Worm (Caenorhabditis elegans) whole organism, L4/young adult: ENCODE measurements around the gene srw-26.
"Not testable (repeated sequence)": the region's sequence is repeated elsewhere in the genome, so short reads cannot be mapped to it uniquely, and the experiment has no call there.

ENCODE experiments used
- W03F9.2 ChIP-seq: fragments of 150-350 bp; optimal IDR thresholded peaks from 2 replicates; lab custom pipeline; 2014; ENCODE audit warnings: missing biosample characterization, missing genetic modification characterization
- dao-5 ChIP-seq: sonication (generic microtip); optimal IDR thresholded peaks from 2 replicates; lab custom pipeline; 2016; ENCODE audit warnings: missing genotype, missing genetic modification characterization, moderate library complexity, missing compliant biosample characterization
- him-1 ChIP-seq: sonication (generic microtip); optimal IDR thresholded peaks from 2 replicates; lab custom pipeline; 2016; ENCODE audit warnings: missing genotype, missing genetic modification reagents, missing genetic modification characterization, missing compliant biosample characterization

Gene srw-26

DNA sequence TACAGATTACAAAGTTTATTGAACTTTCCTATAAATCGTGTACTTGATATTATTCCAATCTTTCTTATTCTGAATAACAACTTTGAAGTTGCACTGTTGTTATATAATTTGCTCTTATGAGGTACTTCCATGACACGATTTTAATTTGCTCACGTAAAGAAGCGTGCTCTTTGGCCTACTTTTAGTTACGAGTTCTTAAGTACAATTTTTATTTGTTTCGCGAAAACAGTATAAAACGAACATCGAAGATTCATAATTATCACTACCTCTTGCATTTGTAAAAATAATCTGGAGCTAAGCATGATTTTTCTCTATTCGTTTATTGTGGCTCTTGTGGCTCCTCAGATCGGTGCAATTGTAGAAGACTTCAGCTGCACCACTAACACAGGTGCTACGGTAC, 18.6 kb downstream of the srw-26 start, which contains the start of gene F35E8.7:
Gene F35E8.7 (plus strand): TSS at position 301 of the 400 bp plus-strand sequence.
- TF ChIP-seq W03F9.2 (tag; lab: Kevin White, UChicago), result no peak
- TF ChIP-seq him-1 (tag; lab: Kevin White, UChicago), result no peak
- TF ChIP-seq dao-5 (tag; lab: Kevin White, UChicago), result no peak

DNA sequence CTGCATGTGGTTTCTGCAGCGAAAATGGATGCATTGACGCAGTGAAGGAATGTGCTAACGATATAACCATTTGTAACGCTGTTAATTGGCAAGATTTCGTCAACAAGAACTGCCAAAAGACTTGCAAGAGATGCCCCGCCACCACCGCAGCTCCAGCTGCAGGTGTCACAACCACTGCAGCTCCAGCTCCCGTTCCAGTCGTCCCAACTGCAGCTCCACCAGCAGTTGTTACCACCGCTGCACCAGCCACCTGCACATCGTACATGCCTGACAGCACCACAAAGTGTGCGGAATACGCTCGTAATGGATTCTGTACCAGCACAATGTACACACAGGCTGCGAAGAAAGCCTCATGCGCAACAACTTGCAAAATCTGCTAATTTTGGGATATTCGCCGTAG, 19.6 kb downstream of the srw-26 start:
- TF ChIP-seq him-1 (tag; lab: Kevin White, UChicago) (no peak), W03F9.2 (tag; lab: Kevin White, UChicago) (no peak), dao-5 (tag; lab: Kevin White, UChicago) (no peak)

DNA sequence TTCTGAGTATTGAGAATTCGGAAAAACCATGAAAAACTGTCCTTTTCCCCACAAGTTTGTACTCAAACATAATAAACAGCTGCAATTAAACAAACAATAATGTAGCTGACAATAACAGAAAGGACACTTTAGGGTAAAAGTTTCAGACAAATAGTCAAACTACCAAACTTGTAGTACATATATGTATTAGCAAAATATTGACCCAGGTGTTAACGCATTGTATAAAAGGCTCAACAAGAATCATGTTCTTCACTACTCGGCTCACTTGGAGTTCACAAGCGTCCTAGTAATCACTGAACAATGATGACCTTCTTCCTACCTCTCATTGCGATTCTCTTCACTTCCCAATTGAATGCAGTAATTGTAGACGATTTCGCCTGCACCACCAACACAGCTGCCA, 20.4 kb downstream of the srw-26 start, which contains the start of gene F35E8.6:
Gene F35E8.6 (plus strand): TSS at position 301 of the 400 bp plus-strand sequence.
- TF ChIP-seq dao-5 (tag; lab: Kevin White, UChicago) (no peak), W03F9.2 (tag; lab: Kevin White, UChicago) (no peak), him-1 (tag; lab: Kevin White, UChicago) (no peak)

DNA sequence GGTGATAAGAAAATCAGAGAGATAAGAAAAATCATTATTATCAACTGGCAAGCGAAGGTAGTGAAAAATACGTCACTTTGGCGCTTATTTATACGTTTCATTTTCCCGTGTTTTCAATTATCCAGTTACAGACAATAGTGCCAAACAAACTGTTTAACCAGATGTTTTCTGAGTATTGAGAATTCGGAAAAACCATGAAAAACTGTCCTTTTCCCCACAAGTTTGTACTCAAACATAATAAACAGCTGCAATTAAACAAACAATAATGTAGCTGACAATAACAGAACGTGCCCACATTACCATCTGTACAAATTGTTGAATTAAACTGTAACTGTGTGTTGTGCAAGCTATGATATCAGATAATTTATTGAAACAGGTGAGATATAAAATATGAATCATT, 26.8 kb downstream of the srw-26 start, which contains the start of the genes F35E8.1 and F35E8.2:
Gene F35E8.1 (minus strand): TSS at position 101 of the 400 bp plus-strand sequence.
Gene F35E8.2 (plus strand): TSS at position 132 of the 400 bp plus-strand sequence.
- TF ChIP-seq W03F9.2, him-1, dao-5 (tag; lab: Kevin White, UChicago): not testable (repeated sequence)

DNA sequence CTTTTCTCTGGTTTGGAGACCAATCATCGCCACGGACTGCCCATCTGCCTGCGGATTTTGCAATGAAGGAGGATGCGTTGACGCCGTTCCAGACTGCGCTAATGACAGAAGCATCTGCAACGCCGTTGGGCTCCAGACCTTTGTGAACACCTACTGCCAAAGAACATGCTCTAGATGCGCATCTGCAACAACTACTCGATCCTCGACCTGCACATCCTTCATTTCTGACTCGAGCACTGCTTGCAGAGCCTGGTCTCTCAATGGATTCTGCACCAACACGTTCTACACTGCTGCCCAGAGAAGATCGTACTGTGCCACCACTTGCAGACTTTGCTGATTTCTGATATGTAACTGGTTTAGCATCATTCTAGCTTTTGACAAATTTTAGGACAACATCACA, 31.7 kb downstream of the srw-26 start:
- no peak for TF ChIP-seq dao-5 (tag; lab: Kevin White, UChicago)
- no peak for TF ChIP-seq him-1 (tag; lab: Kevin White, UChicago)
- no peak for TF ChIP-seq W03F9.2 (tag; lab: Kevin White, UChicago)

DNA sequence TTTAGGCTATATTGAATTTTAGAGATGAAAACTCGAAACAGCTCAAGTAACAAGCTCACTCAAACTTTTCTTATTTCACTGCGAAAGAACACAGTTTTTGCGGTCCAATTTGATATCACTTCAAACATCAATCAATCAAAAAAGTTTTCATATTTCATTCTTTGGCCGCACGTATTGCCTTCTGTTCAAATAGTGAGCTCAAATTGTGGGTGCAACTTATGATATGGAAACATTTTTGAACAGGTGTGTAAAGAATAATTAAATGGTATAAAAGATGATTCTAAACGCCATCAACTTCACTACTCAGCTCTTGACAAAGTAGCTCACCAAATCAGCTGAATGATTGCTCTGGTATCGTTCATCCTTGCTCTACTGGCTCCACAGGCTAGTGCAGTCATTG, 32.6 kb downstream of the srw-26 start, which contains the start of gene T06C12.14:
Gene T06C12.14 (plus strand): TSS at position 301 of the 400 bp plus-strand sequence.
- TF ChIP-seq W03F9.2 (tag; lab: Kevin White, UChicago) (no peak), dao-5 (tag; lab: Kevin White, UChicago) (no peak), him-1 (tag; lab: Kevin White, UChicago) (no peak)

DNA sequence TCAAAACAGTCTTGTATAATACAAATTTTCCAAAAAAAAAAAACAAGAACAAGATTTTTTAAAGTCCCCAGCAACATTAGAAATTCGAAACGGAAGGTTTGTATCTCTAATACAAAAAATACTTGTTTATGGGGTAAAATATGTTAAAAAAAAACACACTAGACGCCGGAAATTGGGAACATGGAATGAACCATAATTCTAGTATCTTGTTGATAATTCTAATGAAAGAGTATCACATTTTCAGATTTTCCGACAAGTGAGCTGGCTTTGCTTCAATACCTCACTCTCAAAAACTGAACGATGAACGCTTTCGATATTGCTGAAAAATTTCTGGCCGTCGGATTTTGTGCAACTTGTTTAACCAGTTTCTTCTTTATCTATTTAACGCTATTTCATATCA, 34.6 kb downstream of the srw-26 start, which contains the start of gene str-60:
Gene str-60 (plus strand): TSS at position 301 of the 400 bp plus-strand sequence.
- TF ChIP-seq dao-5 (tag; lab: Kevin White, UChicago) (no peak), W03F9.2 (tag; lab: Kevin White, UChicago) (no peak), him-1 (tag; lab: Kevin White, UChicago) (no peak)

DNA sequence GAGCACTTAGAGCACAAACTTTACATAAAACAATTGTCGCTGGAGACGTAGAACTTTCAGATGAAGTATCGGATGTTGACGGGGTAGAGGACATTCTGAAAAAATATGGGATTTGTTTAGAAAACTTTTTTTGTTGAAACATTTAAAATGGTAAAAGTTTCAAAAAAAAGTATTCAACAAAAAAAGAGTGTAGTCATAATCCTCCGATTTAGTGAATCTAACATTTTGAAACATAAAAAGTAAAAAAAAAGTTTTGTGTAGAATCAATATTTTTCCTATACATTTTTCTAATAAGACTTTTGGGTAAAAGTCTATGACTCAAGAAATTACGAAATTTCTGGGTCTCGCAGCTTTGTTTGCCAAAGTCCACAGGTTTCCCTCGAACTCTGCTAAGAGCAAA, 35.6 kb downstream of the srw-26 start, which contains the start of gene nhr-213:
Gene nhr-213 (minus strand): TSS at position 101 of the 400 bp plus-strand sequence.
- TF ChIP-seq dao-5 (tag; lab: Kevin White, UChicago) (no peak), him-1 (tag; lab: Kevin White, UChicago) (no peak), W03F9.2 (tag; lab: Kevin White, UChicago) (no peak)

DNA sequence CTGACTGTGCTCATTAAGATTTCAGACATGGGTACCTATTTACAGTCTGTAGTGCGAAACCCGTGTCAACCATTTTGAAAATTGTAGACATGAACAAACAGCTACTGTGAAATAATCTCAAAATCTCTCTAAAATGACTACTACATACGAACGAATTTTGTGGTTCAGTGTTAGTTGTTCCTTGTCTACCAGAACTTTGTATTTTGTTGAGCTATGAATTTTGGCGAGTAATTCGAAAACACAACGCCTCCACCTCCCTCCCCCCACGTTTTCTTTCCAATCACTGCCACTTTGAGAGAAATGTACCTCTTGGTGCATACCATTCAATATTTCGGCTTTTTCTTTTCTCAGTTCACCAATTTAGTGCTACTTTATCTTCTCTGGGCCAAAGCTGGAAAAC, 39.6 kb downstream of the srw-26 start, which contains the start of gene T06C12.11:
Gene T06C12.11 (plus strand): TSS at position 301 of the 400 bp plus-strand sequence.
- TF ChIP-seq W03F9.2 (tag; lab: Kevin White, UChicago), result no peak
- TF ChIP-seq him-1 (tag; lab: Kevin White, UChicago), result no peak
- no peak for TF ChIP-seq dao-5 (tag; lab: Kevin White, UChicago)

DNA sequence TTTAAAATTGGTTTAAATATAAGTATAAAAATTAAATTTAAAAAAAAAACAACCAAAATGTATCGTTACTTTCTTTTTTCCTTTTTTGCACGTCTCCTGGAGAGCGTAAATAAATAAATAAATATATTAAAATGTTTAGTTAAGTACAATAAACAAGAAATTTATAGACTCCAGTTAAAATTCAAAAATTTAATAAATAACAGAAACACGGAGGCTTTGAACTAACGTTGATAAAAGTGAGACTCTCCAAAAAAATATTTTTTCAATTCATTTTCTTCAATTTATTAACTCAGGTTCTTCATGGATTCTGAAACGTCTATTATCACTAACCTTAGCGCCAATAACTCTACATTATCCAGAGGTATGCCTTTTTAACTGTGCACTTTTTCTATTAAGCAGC, 40.5 kb downstream of the srw-26 start, which contains the start of gene T06C12.12:
Gene T06C12.12 (plus strand): TSS at position 301 of the 400 bp plus-strand sequence.
- TF ChIP-seq W03F9.2 (tag; lab: Kevin White, UChicago), result no peak
- TF ChIP-seq him-1 (tag; lab: Kevin White, UChicago), result no peak
- TF ChIP-seq dao-5 (tag; lab: Kevin White, UChicago), result no peak

DNA sequence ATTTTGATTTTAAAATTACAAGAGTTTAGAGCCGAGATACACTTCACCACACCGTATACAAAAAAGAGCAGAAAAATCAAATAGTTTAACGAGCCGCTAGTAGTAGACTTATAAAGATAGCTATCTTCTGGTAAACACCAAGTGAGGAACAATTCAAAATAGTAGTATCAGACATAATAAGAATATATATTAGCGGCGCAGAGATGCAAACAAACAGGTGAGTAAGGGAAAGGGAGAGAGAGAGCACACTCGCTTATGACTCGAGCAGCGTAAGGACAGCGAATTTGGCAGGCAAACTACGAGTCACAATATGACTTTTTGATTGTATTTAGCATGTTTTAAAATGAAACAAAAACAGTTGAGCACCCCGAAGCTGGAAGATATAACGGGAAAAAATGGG, 41.0 kb downstream of the srw-26 start:
- TF ChIP-seq dao-5 (tag; lab: Kevin White, UChicago), result no peak

DNA sequence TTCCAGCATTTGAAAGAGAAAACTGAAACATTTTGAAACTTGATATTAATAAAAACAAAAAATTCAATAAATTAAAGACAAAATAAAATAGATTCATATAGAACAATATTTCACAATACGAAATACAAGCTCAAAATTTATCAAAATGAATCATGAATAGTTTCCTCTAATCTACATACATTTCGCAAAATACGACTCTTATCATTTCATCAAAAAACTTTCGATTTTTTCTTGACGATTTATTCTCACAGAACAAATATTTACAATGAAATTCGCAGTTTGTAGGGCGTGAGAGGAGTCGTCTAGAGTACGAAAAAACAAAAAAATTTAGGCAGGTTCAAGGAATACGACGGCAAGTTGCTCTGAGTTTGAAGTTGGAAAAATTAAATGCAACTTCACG, 42.2 kb downstream of the srw-26 start:
- TF ChIP-seq him-1 (tag; lab: Kevin White, UChicago) (no peak), dao-5 (tag; lab: Kevin White, UChicago) (no peak), W03F9.2 (tag; lab: Kevin White, UChicago) (no peak)

DNA sequence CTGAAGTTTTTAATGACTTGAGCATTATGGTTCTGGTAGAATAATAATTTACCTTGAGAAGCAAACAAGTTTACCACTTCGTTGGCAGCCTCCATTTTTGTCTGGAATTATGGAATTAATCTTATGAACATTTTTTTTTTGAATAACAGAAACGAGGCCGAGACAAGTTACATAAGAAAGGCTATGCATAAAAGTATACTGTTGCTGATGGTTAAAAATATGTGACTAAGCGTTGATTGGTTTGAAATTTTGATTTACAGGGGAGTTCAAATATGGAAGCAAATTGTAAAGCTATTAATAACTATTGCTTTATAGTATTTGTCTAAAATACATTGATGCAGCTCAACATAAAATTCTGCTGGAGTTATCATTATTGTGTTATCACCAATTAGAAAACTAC, 43.5 kb downstream of the srw-26 start, which contains the start of gene cgt-1:
Gene cgt-1 (minus strand): TSS at position 101 of the 400 bp plus-strand sequence.
- TF ChIP-seq W03F9.2 (tag; lab: Kevin White, UChicago), result no peak
- TF ChIP-seq dao-5 (tag; lab: Kevin White, UChicago), result no peak
- no peak for TF ChIP-seq him-1 (tag; lab: Kevin White, UChicago)
